Worm (Caenorhabditis elegans) whole organism, L1 larva: Measurements from ENCODE around the gene ppfr-4.
A peak's percentile ranks its signal among the peaks of the same experiment; 100 is the strongest.
"Not testable (repeated sequence)": the region's sequence is repeated elsewhere in the genome, so short reads cannot be mapped to it uniquely, and the experiment has no call there.

Experiments
- C34B4.2 ChIP-seq: sonication (generic microtip); optimal IDR thresholded peaks from 2 replicates; lab custom pipeline; 2017; ENCODE audit warnings: mild to moderate bottlenecking, missing genetic modification characterization, missing compliant biosample characterization
- aly-2 ChIP-seq: fragments of 150-350 bp; optimal IDR thresholded peaks from 2 replicates; lab custom pipeline; 2014; ENCODE audit warnings: missing biosample characterization, missing genetic modification characterization
- blmp-1 ChIP-seq: fragments of 150-350 bp; optimal IDR thresholded peaks from 2 replicates; lab custom pipeline; 2014; ENCODE audit warnings: missing biosample characterization, missing genetic modification characterization
- ceh-63 ChIP-seq: fragments of 200-800 bp; sonication (Bioruptor generic); optimal IDR thresholded peaks from 2 replicates; lab custom pipeline; 2018; ENCODE audit warnings: mild to moderate bottlenecking, missing genetic modification characterization, missing compliant biosample characterization
- ceh-88 ChIP-seq: fragments of 200-800 bp; sonication (Bioruptor generic); IDR thresholded peaks from 2 replicates; pipeline ENCODE4 v1.3.6; 2022; ENCODE audit warnings: missing genetic modification characterization, missing compliant biosample characterization
- ceh-90 ChIP-seq: sonication (generic microtip); optimal IDR thresholded peaks from 2 replicates; lab custom pipeline; 2016; ENCODE audit warnings: missing genetic modification characterization, missing compliant biosample characterization
- ces-1 ChIP-seq: fragments of 150-350 bp; optimal IDR thresholded peaks from 2 replicates; lab custom pipeline; 2014; ENCODE audit warnings: missing biosample characterization, missing genetic modification reagents, missing genetic modification characterization
- efl-1 ChIP-seq, 4 experiments: fragments of 150-350 bp; optimal IDR thresholded peaks in 3 of 4; peaks in 1 of 4; 1 replicate in 1 of 4; 2 replicates in 3 of 4; lab custom pipeline; 2014; ENCODE audit warnings: missing biosample characterization in 2 of 4, missing genetic modification characterization in 2 of 4, missing genetic modification reagents in 2 of 4
- fkh-10 ChIP-seq: sonication (generic microtip); optimal IDR thresholded peaks from 2 replicates; lab custom pipeline; 2017; ENCODE audit warnings: missing biosample characterization, missing genetic modification reagents, missing genetic modification characterization
- fkh-4 ChIP-seq: sonication (generic microtip); optimal IDR thresholded peaks from 2 replicates; lab custom pipeline; 2016; ENCODE audit warnings: missing compliant biosample characterization, missing genetic modification characterization, borderline replicate concordance
- fkh-8 ChIP-seq: sonication (generic microtip); optimal IDR thresholded peaks from 2 replicates; lab custom pipeline; 2016; ENCODE audit warnings: mild to moderate bottlenecking, missing genetic modification characterization, missing compliant biosample characterization
- grh-1 ChIP-seq: fragments of 200-800 bp; sonication (Bioruptor generic); IDR thresholded peaks from 2 replicates; pipeline ENCODE4 v1.3.6; 2022; ENCODE audit warnings: missing genetic modification reagents, missing genetic modification characterization, missing compliant biosample characterization
- hlh-17 ChIP-seq: fragments of 200-800 bp; sonication (Bioruptor generic); optimal IDR thresholded peaks from 2 replicates; lab custom pipeline; 2018; ENCODE audit warnings: missing genetic modification characterization, mild to moderate bottlenecking, missing compliant biosample characterization, moderate library complexity, borderline replicate concordance
- hlh-4 ChIP-seq: sonication (generic microtip); optimal IDR thresholded peaks from 2 replicates; lab custom pipeline; 2016; ENCODE audit warnings: mild to moderate bottlenecking, missing genetic modification characterization, missing compliant biosample characterization
- lin-13 ChIP-seq: fragments of 150-350 bp; optimal IDR thresholded peaks from 2 replicates; lab custom pipeline; 2014; ENCODE audit warnings: missing biosample characterization, missing genetic modification reagents, missing genetic modification characterization
- lin-15B ChIP-seq: fragments of 150-350 bp; sonication (generic microtip); optimal IDR thresholded peaks from 3 replicates; lab custom pipeline; 2014; ENCODE audit warnings: missing biosample characterization, missing genetic modification characterization
- lsy-2 ChIP-seq, 2 experiments: fragments of 150-350 bp; optimal IDR thresholded peaks; 2 replicates each; lab custom pipeline; 2014; ENCODE audit warnings: missing biosample characterization in 2 of 2, missing genetic modification characterization in 2 of 2
- mab-9 ChIP-seq: fragments of 200-800 bp; sonication (Bioruptor generic); IDR thresholded peaks from 2 replicates; pipeline ENCODE4 v1.3.6; 2022; ENCODE audit warnings: missing genetic modification reagents, missing genetic modification characterization, missing compliant biosample characterization
- mdl-1 ChIP-seq, 2 experiments: fragments of 150-350 bp; optimal IDR thresholded peaks; 2 replicates each; lab custom pipeline; 2014 to 2017; ENCODE audit warnings: missing biosample characterization in 2 of 2, missing genetic modification characterization in 2 of 2, inconsistent platforms in 1 of 2
- nhr-11 ChIP-seq: fragments of 150-350 bp; optimal IDR thresholded peaks from 2 replicates; lab custom pipeline; 2014; ENCODE audit warnings: missing biosample characterization, missing genetic modification characterization
- nhr-12 ChIP-seq: sonication (generic microtip); optimal IDR thresholded peaks from 2 replicates; lab custom pipeline; 2017; ENCODE audit warnings: missing biosample characterization, missing genetic modification characterization
- nhr-20 ChIP-seq: sonication (generic microtip); optimal IDR thresholded peaks from 2 replicates; lab custom pipeline; 2016; ENCODE audit warnings: mild to moderate bottlenecking, missing genetic modification characterization, missing compliant biosample characterization
- nhr-237 ChIP-seq: fragments of 150-350 bp; optimal IDR thresholded peaks from 2 replicates; lab custom pipeline; 2014; ENCODE audit warnings: missing biosample characterization, missing genetic modification characterization
- nhr-71 ChIP-seq: sonication (generic microtip); optimal IDR thresholded peaks from 2 replicates; lab custom pipeline; 2016; ENCODE audit warnings: mild to moderate bottlenecking, missing genetic modification characterization, moderate library complexity, missing compliant biosample characterization
- nhr-85 ChIP-seq: sonication (generic microtip); peaks from one replicate; lab custom pipeline; 2016; ENCODE audit warnings: missing genetic modification characterization, inconsistent platforms, missing compliant biosample characterization
- pag-3 ChIP-seq: sonication (generic microtip); optimal IDR thresholded peaks from 2 replicates; lab custom pipeline; 2017; ENCODE audit warnings: missing genetic modification characterization, mild to moderate bottlenecking, missing compliant biosample characterization, antibody characterized with exemption, borderline replicate concordance; ENCODE audit not compliant: insufficient read depth
- pax-3 ChIP-seq: fragments of 200-800 bp; sonication (Bioruptor generic); optimal IDR thresholded peaks from 2 replicates; lab custom pipeline; 2018; ENCODE audit warnings: mild to moderate bottlenecking, missing genetic modification characterization, moderate library complexity, missing compliant biosample characterization
- pqm-1 ChIP-seq: sonication (generic microtip); optimal IDR thresholded peaks from 3 replicates; lab custom pipeline; 2017; ENCODE audit warnings: missing biosample characterization, missing genetic modification characterization
- skn-1 ChIP-seq: fragments of 150-350 bp; optimal IDR thresholded peaks from 2 replicates; lab custom pipeline; 2014; ENCODE audit warnings: missing biosample characterization, missing genetic modification characterization
- snu-23 ChIP-seq: sonication (generic microtip); optimal IDR thresholded peaks from 2 replicates; lab custom pipeline; 2016; ENCODE audit warnings: missing genetic modification characterization, missing compliant biosample characterization
- sox-4 ChIP-seq: sonication (generic microtip); optimal IDR thresholded peaks from 2 replicates; lab custom pipeline; 2016; ENCODE audit warnings: missing genetic modification characterization, missing compliant biosample characterization
- sup-37 ChIP-seq: fragments of 200-800 bp; sonication (Bioruptor generic); optimal IDR thresholded peaks from 2 replicates; lab custom pipeline; 2018; ENCODE audit warnings: mild to moderate bottlenecking, missing genetic modification characterization, missing compliant biosample characterization
- unc-130 ChIP-seq: fragments of 150-350 bp; optimal IDR thresholded peaks from 2 replicates; lab custom pipeline; 2017; ENCODE audit warnings: missing biosample characterization, missing genetic modification characterization, inconsistent platforms
- unc-30 ChIP-seq: sonication (generic microtip); optimal IDR thresholded peaks from 2 replicates; lab custom pipeline; 2017; ENCODE audit warnings: missing biosample characterization, missing genetic modification characterization
- unc-62 ChIP-seq: fragments of 150-350 bp; optimal IDR thresholded peaks from 2 replicates; lab custom pipeline; 2014; ENCODE audit warnings: missing biosample characterization, missing genetic modification reagents, missing genetic modification characterization
- xbp-1 ChIP-seq: sonication (generic microtip); optimal IDR thresholded peaks from 2 replicates; lab custom pipeline; 2016; ENCODE audit warnings: missing genetic modification characterization, missing compliant biosample characterization
- zip-4 ChIP-seq: fragments of 200-800 bp; sonication (Bioruptor generic); optimal IDR thresholded peaks from 2 replicates; lab custom pipeline; 2018; ENCODE audit warnings: mild to moderate bottlenecking, missing genetic modification characterization, moderate library complexity, missing compliant biosample characterization

ppfr-4 gene

DNA sequence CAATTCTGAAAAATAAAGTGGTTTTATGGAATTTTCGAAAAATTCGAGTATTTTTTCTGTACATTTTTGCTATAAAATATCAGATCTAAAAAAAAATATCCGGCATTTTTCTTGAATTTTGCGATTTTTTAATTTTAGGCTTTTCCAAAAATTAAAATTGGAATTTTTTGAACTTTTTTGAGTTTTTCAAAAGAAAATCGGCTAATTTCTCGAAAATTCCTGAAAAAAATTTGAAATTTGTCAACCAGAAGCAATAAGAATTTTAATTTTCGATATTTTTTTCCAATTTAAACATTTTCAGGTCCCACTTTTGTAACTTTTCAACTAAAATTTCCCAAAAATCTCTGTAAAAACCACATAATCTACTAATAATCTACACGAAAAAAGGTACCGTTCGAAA is 16.1 kb upstream of the ppfr-4 start, which contains the start of gene Y71H2B.11:
Gene Y71H2B.11, plus strand, starts transcription at position 301 of the 400 bp plus-strand sequence.
- TF ChIP-seq skn-1 (tag; lab: Kevin White, UChicago) (no peak), nhr-85 (tag; lab: Kevin White, UChicago) (no peak), grh-1 (GFP tag; lab: Robert Waterston, UW) (no peak), nhr-237 (no peak), pqm-1 (no peak), pax-3 (no peak), snu-23 (GFP tag; lab: Kevin White, UChicago) (no peak), ceh-90 (tag; lab: Kevin White, UChicago) (no peak), blmp-1 (tag; lab: Kevin White, UChicago) (no peak)
- TF ChIP-seq, all 84 proteins: peak for 0

DNA sequence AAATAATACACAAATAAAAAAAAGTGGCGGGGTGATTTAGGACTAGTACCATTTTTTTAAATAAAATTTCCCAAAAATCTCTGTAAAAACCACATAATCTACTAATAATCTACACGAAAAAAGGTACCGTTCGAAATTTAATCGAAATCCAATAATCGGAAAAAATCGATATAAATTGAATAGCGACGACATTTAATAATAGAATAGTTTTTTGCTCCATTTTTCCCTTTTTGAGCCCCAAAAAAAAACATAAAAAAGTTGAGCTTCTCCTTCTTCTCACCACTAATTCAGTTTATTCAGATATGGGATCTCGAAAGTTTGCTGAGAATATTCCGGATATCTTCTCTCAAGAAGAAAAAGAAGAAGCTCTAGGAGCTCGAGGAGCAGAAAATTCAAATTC is 12.0 kb upstream of the ppfr-4 start, which contains the start of gene Y71H2B.5:
Gene Y71H2B.5, plus strand, starts transcription at position 301 of the 400 bp plus-strand sequence.
- TF ChIP-seq fkh-4 (tag; lab: Kevin White, UChicago); ceh-63 (GFP tag; lab: Kevin White, UChicago); snu-23 (GFP tag; lab: Kevin White, UChicago): not testable (repeated sequence)

DNA sequence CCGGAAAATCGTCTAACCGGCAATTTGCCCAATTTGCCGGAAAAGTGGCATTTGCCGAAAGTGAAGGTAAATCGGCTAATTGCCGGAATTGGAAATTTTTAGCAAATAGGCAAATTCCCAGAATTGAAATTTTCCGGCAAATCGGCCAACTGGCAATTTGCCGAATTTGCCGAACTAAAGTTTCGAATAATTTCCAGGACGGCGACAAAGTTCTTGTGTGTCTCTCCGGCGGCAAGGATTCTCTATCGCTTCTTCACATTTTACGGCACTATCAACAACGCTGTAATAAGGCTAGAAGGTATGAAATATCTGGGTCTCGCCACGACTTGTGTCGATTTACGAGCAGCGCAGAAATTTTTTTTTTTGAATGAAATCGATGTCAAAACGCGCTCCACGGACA is 3.5 kb upstream of the ppfr-4 start:
- no peak for TF ChIP-seq efl-1 (optimal IDR thresholded peaks at IDR 0.05; lab: Kevin White, UChicago)
- peak in 1 of 2 experiments; percentile 64 for TF ChIP-seq efl-1 (GFP tag; optimal IDR thresholded peaks at IDR 0.05 in 1 of 2; lab: Kevin White, UChicago)
- TF ChIP-seq unc-30 (tag; lab: Kevin White, UChicago), result no peak

DNA sequence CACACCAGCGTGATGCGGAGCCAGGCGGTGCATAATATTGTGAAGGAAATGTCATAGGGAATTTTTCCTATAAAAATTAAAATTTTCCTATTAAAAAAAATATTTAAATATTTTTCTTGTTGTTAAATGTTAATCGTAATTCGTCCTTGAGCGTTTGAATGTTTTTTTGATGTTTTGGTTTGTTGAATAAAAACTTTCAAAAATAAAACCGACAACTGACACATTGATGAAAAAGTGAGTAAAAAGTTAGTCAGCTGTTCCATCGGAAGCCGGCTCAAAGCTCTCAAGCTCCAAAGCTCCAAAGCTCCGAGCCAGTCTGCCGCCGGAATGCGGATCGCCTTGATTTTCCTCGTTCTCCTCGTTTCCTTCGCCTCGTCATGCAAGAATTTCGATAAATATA is 1.1 kb upstream of the ppfr-4 start, which contains the start of gene Y71H2B.4:
Gene Y71H2B.4, plus strand, starts transcription at position 301 of the 400 bp plus-strand sequence.
- TF ChIP-seq ceh-88 (GFP tag; lab: Robert Waterston, UW), result no peak
- no peak for TF ChIP-seq ces-1 (GFP tag; lab: Kevin White, UChicago)
- TF ChIP-seq fkh-4 (tag; lab: Kevin White, UChicago), result no peak
- TF ChIP-seq C34B4.2, result no peak
- no peak for TF ChIP-seq hlh-4
- no peak for TF ChIP-seq pax-3
- TF ChIP-seq nhr-71, result no peak
- no peak for TF ChIP-seq fkh-10
- no peak for TF ChIP-seq aly-2 (tag; lab: Kevin White, UChicago)
- TF ChIP-seq sox-4 (tag; lab: Kevin White, UChicago), result no peak
- no peak for TF ChIP-seq sup-37
- no peak for TF ChIP-seq hlh-17
- TF ChIP-seq lin-13 (GFP tag; lab: Kevin White, UChicago), result no peak
- TF ChIP-seq unc-62, result no peak
- TF ChIP-seq ceh-90 (tag; lab: Kevin White, UChicago), result no peak
- no peak for TF ChIP-seq mab-9
- TF ChIP-seq unc-130 (tag; lab: Kevin White, UChicago), result no peak
- TF ChIP-seq nhr-20 (tag; lab: Kevin White, UChicago), result no peak
- TF ChIP-seq, all 84 proteins: peak for 0

DNA sequence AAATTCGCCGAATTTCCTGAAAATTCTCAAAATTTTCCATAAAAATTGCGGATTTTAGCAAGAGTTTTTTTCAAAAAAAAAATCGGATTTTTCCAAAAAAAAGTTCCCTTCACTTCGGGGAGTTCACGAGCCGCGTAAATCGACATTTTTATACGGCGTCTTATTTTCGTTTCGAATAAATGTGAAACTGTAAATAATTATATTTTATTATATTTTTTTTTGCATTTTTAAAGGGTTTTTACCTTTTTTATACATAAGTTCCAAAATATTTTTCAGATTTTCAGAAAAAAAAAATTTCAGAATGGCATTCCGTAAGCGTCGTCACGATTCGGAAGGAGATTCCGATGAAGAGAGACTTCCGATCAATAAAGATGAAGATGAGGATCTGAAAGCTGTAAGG is 3.1 kb downstream of the ppfr-4 start, which contains the start of gene Y71H2B.2:
Gene Y71H2B.2, plus strand, starts transcription at position 301 of the 400 bp plus-strand sequence.
- TF ChIP-seq sox-4 (tag; lab: Kevin White, UChicago) (no peak), C34B4.2 (no peak), mdl-1 (tag; optimal IDR thresholded peaks at IDR 0.05; lab: Kevin White, UChicago) (no peak), xbp-1 (tag; lab: Kevin White, UChicago) (no peak), fkh-8 (no peak), lin-15B (no peak), nhr-11 (tag; lab: Kevin White, UChicago) (no peak), lsy-2 (tag; optimal IDR thresholded peaks at IDR 0.05; lab: Kevin White, UChicago) (no peak), nhr-20 (tag; lab: Kevin White, UChicago) (no peak), zip-4 (GFP tag; lab: Kevin White, UChicago) (no peak), ceh-90 (tag; lab: Kevin White, UChicago) (no peak), nhr-237 (no peak), pag-3 (tag; lab: Kevin White, UChicago) (no peak), ceh-88 (GFP tag; lab: Robert Waterston, UW) (no peak), nhr-12 (tag; lab: Kevin White, UChicago) (no peak)
